Worm (Caenorhabditis elegans) whole organism, midembryonic: ENCODE measurements around the gene M02B7.2.

ENCODE experiments used
- cog-1 ChIP-seq: sonication (generic microtip); optimal IDR thresholded peaks from 2 replicates; lab custom pipeline; 2016; ENCODE audit warnings: missing genetic modification characterization, missing compliant biosample characterization
- klf-2 ChIP-seq: fragments of 200-800 bp; sonication (Bioruptor generic); conservative IDR thresholded peaks from 2 replicates; pipeline ENCODE4 v1.3.6; 2022; ENCODE audit warnings: missing genetic modification reagents, missing genetic modification characterization, missing compliant biosample characterization
- ref-1 ChIP-seq: fragments of 200-800 bp; sonication (Bioruptor generic); conservative IDR thresholded peaks from 2 replicates; pipeline ENCODE4 v1.3.6; 2022; ENCODE audit warnings: missing genetic modification reagents, missing genetic modification characterization, missing compliant biosample characterization
- ztf-29 ChIP-seq: fragments of 200-800 bp; sonication (Bioruptor generic); IDR thresholded peaks from 2 replicates; pipeline ENCODE4 v1.3.6; 2022; ENCODE audit warnings: missing genetic modification reagents, missing genetic modification characterization, missing compliant biosample characterization

DNA sequence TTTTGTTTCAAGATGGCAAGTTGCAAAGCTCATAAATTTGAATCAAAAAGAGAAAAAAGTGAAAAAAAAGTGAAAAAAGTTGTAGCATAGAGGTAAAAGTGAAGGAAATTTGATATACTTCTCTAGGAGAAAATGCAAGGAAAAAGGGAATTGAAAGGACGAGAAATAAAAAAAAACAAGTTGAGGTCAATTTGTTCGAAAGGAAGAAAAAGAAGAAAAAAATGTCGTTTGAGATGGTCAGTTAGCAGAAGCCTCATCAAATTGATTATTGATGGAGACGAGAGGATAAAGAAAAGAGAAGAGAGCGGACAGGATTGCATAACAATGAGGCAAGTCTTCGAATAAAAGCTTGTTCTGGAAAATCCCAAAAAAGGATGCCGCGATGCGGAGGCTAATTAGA is 16.8 kb downstream of the M02B7.2 start:
- no peak for TF ChIP-seq ztf-29 (GFP tag; lab: Robert Waterston, UW)
- no peak for TF ChIP-seq klf-2
- TF ChIP-seq cog-1, result no peak
- TF ChIP-seq ref-1, result no peak
